Worm (Caenorhabditis elegans): ENCODE measurements around the gene T26E4.4.

DNA sequence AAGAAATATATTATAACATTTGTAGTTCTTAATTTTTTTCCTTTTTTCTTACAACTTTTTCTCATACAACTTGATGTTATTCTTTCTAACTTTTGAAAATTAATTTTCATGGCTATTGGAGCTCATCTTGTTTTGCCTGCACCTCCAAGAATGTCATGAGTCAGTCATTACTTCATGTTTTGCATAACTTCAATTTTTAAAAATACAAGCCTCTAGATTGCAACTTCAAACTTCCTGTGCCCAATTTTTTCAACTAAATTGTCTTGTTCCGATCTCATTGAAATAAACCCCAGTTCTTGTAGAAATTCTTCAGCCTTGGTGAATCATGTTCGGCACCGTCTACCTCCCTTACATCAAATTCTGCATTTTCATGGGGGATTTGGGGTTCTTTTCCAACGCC is 33.9 kb downstream of the T26E4.4 start, which contains the start of gene str-9:
- TF ChIP-seq hmg-1.2 (GFP tag; IDR thresholded peaks at IDR 0.05) (no peak), ztf-6 (GFP tag; IDR thresholded peaks at IDR 0.05) (no peak), ztf-22 (GFP tag; optimal IDR thresholded peaks at IDR 0.05) (no peak), egl-18 (GFP tag; IDR thresholded peaks at IDR 0.05) (no peak), egl-44 (GFP tag; IDR thresholded peaks at IDR 0.05) (no peak)
